Fruit fly (Drosophila melanogaster) whole organism, embryonic: ENCODE data around the gene CG13949.

ENCODE experiments used
- CG10366 ChIP-seq: fragments of 200-800 bp; sonication (Bioruptor generic); IDR thresholded peaks from 2 replicates; pipeline ENCODE4 v1.3.6; 2022; ENCODE audit warnings: missing biosample characterization, missing genetic modification characterization
- CG12942 ChIP-seq: fragments of 200-800 bp; sonication (Bioruptor generic); optimal IDR thresholded peaks from 3 replicates; lab custom pipeline; 2016; ENCODE audit warnings: missing biosample characterization, missing genetic modification characterization
- CG13894 ChIP-seq: fragments of 200-800 bp; sonication (Bioruptor generic); optimal IDR thresholded peaks from 3 replicates; lab custom pipeline; 2018; ENCODE audit warnings: missing biosample characterization, mild to moderate bottlenecking, missing genetic modification characterization, moderate library complexity
- CG14710 ChIP-seq: fragments of 200-800 bp; sonication (Bioruptor generic); optimal IDR thresholded peaks from 3 replicates; lab custom pipeline; 2019; ENCODE audit warnings: missing biosample characterization, mild to moderate bottlenecking, missing genetic modification characterization, moderate library complexity
- CG15514 ChIP-seq: fragments of 200-800 bp; sonication (Bioruptor generic); optimal IDR thresholded peaks from 3 replicates; lab custom pipeline; 2017; ENCODE audit warnings: missing biosample characterization, missing genetic modification characterization, mild to moderate bottlenecking, moderate library complexity, missing genetic modification reagents
- CG15696 ChIP-seq: fragments of 200-800 bp; sonication (Bioruptor generic); optimal IDR thresholded peaks from 2 replicates; lab custom pipeline; 2019; ENCODE audit warnings: missing biosample characterization, mild to moderate bottlenecking, missing genetic modification characterization, moderate library complexity
- CG16863 ChIP-seq: fragments of 200-800 bp; sonication (Bioruptor generic); optimal IDR thresholded peaks from 3 replicates; lab custom pipeline; 2016; ENCODE audit warnings: missing biosample characterization, missing genetic modification characterization
- CG17186 ChIP-seq: fragments of 200-800 bp; sonication (Bioruptor generic); optimal IDR thresholded peaks from 3 replicates; lab custom pipeline; 2017; ENCODE audit warnings: missing biosample characterization, missing genetic modification reagents, missing genetic modification characterization
- CG17328 ChIP-seq: fragments of 200-800 bp; sonication (Bioruptor generic); IDR thresholded peaks from 2 replicates; pipeline ENCODE4 v1.3.6; 2022; ENCODE audit warnings: missing biosample characterization, missing genetic modification characterization
- CG2889 ChIP-seq: fragments of 200-800 bp; sonication (Bioruptor generic); IDR thresholded peaks from 3 replicates; pipeline ENCODE4 v1.3.6; 2022; ENCODE audit warnings: missing biosample characterization, missing genetic modification characterization
- CG30431 ChIP-seq: fragments of 200-800 bp; sonication (Bioruptor generic); optimal IDR thresholded peaks from 2 replicates; lab custom pipeline; 2017; ENCODE audit warnings: missing biosample characterization, missing genetic modification characterization
- CG31388 ChIP-seq: fragments of 200-800 bp; sonication (Bioruptor generic); optimal IDR thresholded peaks from 2 replicates; lab custom pipeline; 2016; ENCODE audit warnings: missing biosample characterization, missing genetic modification characterization
- CG32767 ChIP-seq: fragments of 200-800 bp; sonication (Bioruptor generic); IDR thresholded peaks from 2 replicates; pipeline ENCODE4 v1.3.6; 2022; ENCODE audit warnings: missing biosample characterization, missing genetic modification characterization
- CG4424 ChIP-seq: fragments of 200-800 bp; sonication (Bioruptor generic); optimal IDR thresholded peaks from 3 replicates; lab custom pipeline; 2016; ENCODE audit warnings: missing biosample characterization, missing genetic modification characterization
- CG7271 ChIP-seq: fragments of 200-800 bp; sonication (Bioruptor generic); optimal IDR thresholded peaks from 2 replicates; lab custom pipeline; 2018; ENCODE audit warnings: missing biosample characterization, mild to moderate bottlenecking, missing genetic modification characterization, moderate library complexity
- CG9932 ChIP-seq: fragments of 200-800 bp; sonication (Bioruptor generic); IDR thresholded peaks from 2 replicates; pipeline ENCODE4 v1.3.6; 2022; ENCODE audit warnings: missing biosample characterization, missing genetic modification characterization
- Dad ChIP-seq: fragments of 200-800 bp; sonication (Bioruptor generic); optimal IDR thresholded peaks from 3 replicates; lab custom pipeline; 2016; ENCODE audit warnings: missing biosample characterization, missing genetic modification characterization
- Dip2 ChIP-seq: fragments of 200-800 bp; sonication (Bioruptor generic); IDR thresholded peaks from 2 replicates; pipeline ENCODE4 v1.3.6; 2022; ENCODE audit warnings: missing biosample characterization, missing genetic modification characterization
- Hand ChIP-seq: fragments of 200-800 bp; sonication (Bioruptor generic); optimal IDR thresholded peaks from 2 replicates; lab custom pipeline; 2017; ENCODE audit warnings: mild to moderate bottlenecking, missing biosample characterization, missing genetic modification reagents, missing genetic modification characterization
- Hmr ChIP-seq: fragments of 200-800 bp; sonication (Bioruptor generic); optimal IDR thresholded peaks from 3 replicates; lab custom pipeline; 2017; ENCODE audit warnings: mild to moderate bottlenecking, missing biosample characterization, missing genetic modification reagents, missing genetic modification characterization
- Hsf ChIP-seq: fragments of 200-800 bp; sonication (Bioruptor generic); optimal IDR thresholded peaks from 3 replicates; lab custom pipeline; 2016; ENCODE audit warnings: missing biosample characterization, missing genetic modification characterization
- Lhr ChIP-seq: fragments of 200-800 bp; sonication (Bioruptor generic); optimal IDR thresholded peaks from 3 replicates; lab custom pipeline; 2017; ENCODE audit warnings: mild to moderate bottlenecking, missing biosample characterization, missing genetic modification reagents, missing genetic modification characterization
- Lim3 ChIP-seq: fragments of 200-800 bp; sonication (Bioruptor generic); IDR thresholded peaks from 2 replicates; pipeline ENCODE4 v1.3.6; 2022; ENCODE audit warnings: missing biosample characterization, missing genetic modification characterization
- MTF-1 ChIP-seq: fragments of 200-800 bp; sonication (Bioruptor generic); optimal IDR thresholded peaks from 2 replicates; lab custom pipeline; 2018; ENCODE audit warnings: missing biosample characterization, mild to moderate bottlenecking, missing genetic modification characterization, borderline replicate concordance
- Meics ChIP-seq: fragments of 200-800 bp; sonication (Bioruptor generic); optimal IDR thresholded peaks from 2 replicates; lab custom pipeline; 2017; ENCODE audit warnings: missing biosample characterization, mild to moderate bottlenecking, missing genetic modification characterization
- NC2β ChIP-seq: fragments of 200-800 bp; sonication (Bioruptor generic); optimal IDR thresholded peaks from 2 replicates; lab custom pipeline; 2016; ENCODE audit warnings: missing biosample characterization, missing genetic modification characterization
- Opbp ChIP-seq: fragments of 200-800 bp; sonication (Bioruptor generic); IDR thresholded peaks from 3 replicates; pipeline ENCODE4 v1.3.6; 2022; ENCODE audit warnings: missing biosample characterization, missing genetic modification characterization; ENCODE audit not compliant: partially characterized antibody
- Sox102F ChIP-seq: fragments of 200-800 bp; sonication (Bioruptor generic); optimal IDR thresholded peaks from 2 replicates; lab custom pipeline; 2018; ENCODE audit warnings: missing biosample characterization, mild to moderate bottlenecking, missing genetic modification characterization, moderate library complexity
- Sry-β ChIP-seq: fragments of 200-800 bp; sonication (Bioruptor generic); optimal IDR thresholded peaks from 2 replicates; lab custom pipeline; 2018; ENCODE audit warnings: missing biosample characterization, mild to moderate bottlenecking, missing genetic modification characterization, moderate library complexity
- Ssrp ChIP-seq: fragments of 200-800 bp; sonication (Bioruptor generic); optimal IDR thresholded peaks from 2 replicates; lab custom pipeline; 2018; ENCODE audit warnings: missing biosample characterization, mild to moderate bottlenecking, missing genetic modification characterization, moderate library complexity
- Vsx1 ChIP-seq: fragments of 200-800 bp; sonication (Bioruptor generic); optimal IDR thresholded peaks from 2 replicates; lab custom pipeline; 2017; ENCODE audit warnings: missing biosample characterization, mild to moderate bottlenecking, missing genetic modification characterization, missing genetic modification reagents
- ac ChIP-seq: fragments of 200-800 bp; sonication (Bioruptor generic); optimal IDR thresholded peaks from 3 replicates; lab custom pipeline; 2017; ENCODE audit warnings: missing biosample characterization, mild to moderate bottlenecking, missing genetic modification characterization
- aop ChIP-seq: fragments of 200-800 bp; sonication (Bioruptor generic); IDR thresholded peaks from 2 replicates; pipeline ENCODE4 v1.3.6; 2022; ENCODE audit warnings: missing biosample characterization, missing genetic modification characterization
- bigmax ChIP-seq: fragments of 200-800 bp; sonication (Bioruptor generic); optimal IDR thresholded peaks from 2 replicates; lab custom pipeline; 2018; ENCODE audit warnings: missing biosample characterization, mild to moderate bottlenecking, missing genetic modification characterization
- cad ChIP-seq: fragments of >200 bp; optimal IDR thresholded peaks from 2 replicates; lab custom pipeline; 2017; ENCODE audit warnings: missing biosample characterization, missing genetic modification characterization
- esg ChIP-seq: fragments of 200-800 bp; sonication (Bioruptor generic); conservative IDR thresholded peaks from 2 replicates; pipeline ENCODE4 v1.3.6; 2022; ENCODE audit warnings: missing biosample characterization, missing genetic modification characterization
- gro ChIP-seq: fragments of 200-800 bp; sonication (Bioruptor generic); optimal IDR thresholded peaks from 2 replicates; lab custom pipeline; 2016; ENCODE audit warnings: missing biosample characterization, missing genetic modification characterization
- gt ChIP-seq: fragments of 200-800 bp; sonication (Bioruptor generic); IDR thresholded peaks from 2 replicates; pipeline ENCODE4 v1.3.6; 2022; ENCODE audit warnings: missing biosample characterization, missing genetic modification characterization
- klu ChIP-seq: fragments of 200-800 bp; sonication (Bioruptor generic); IDR thresholded peaks from 2 replicates; pipeline ENCODE4 v1.3.6; 2022; ENCODE audit warnings: missing biosample characterization, missing genetic modification characterization
- kni ChIP-seq: fragments of 200-800 bp; sonication (Bioruptor generic); optimal IDR thresholded peaks from 3 replicates; lab custom pipeline; 2017; ENCODE audit warnings: mild to moderate bottlenecking, missing biosample characterization, missing genetic modification reagents, missing genetic modification characterization
- knrl ChIP-seq: fragments of 200-800 bp; sonication (Bioruptor generic); IDR thresholded peaks from 3 replicates; pipeline ENCODE4 v1.3.6; 2022; ENCODE audit warnings: missing biosample characterization, missing genetic modification characterization; ENCODE audit not compliant: partially characterized antibody
- nerfin-2 ChIP-seq: fragments of 200-800 bp; sonication (Bioruptor generic); IDR thresholded peaks from 2 replicates; pipeline ENCODE4 v1.3.6; 2022; ENCODE audit warnings: missing biosample characterization, missing genetic modification characterization; ENCODE audit not compliant: partially characterized antibody
- nmo ChIP-seq: fragments of 200-800 bp; sonication (Bioruptor generic); optimal IDR thresholded peaks from 2 replicates; lab custom pipeline; 2018; ENCODE audit warnings: missing biosample characterization, mild to moderate bottlenecking, missing genetic modification characterization, moderate library complexity
- otp ChIP-seq: fragments of 200-800 bp; sonication (Bioruptor generic); IDR thresholded peaks from 3 replicates; pipeline ENCODE4, ENCODE4 v1.3.6; 2022; ENCODE audit warnings: missing biosample characterization, missing genetic modification characterization
- pzg ChIP-seq: fragments of 200-800 bp; sonication (Bioruptor generic); optimal IDR thresholded peaks from 3 replicates; lab custom pipeline; 2018; ENCODE audit warnings: missing biosample characterization, mild to moderate bottlenecking, missing genetic modification characterization, moderate library complexity
- salm ChIP-seq: fragments of 200-800 bp; sonication (Bioruptor generic); optimal IDR thresholded peaks from 2 replicates; lab custom pipeline; 2018; ENCODE audit warnings: missing biosample characterization, mild to moderate bottlenecking, missing genetic modification characterization
- slbo ChIP-seq: fragments of 200-800 bp; sonication (Bioruptor generic); IDR thresholded peaks from 2 replicates; pipeline ENCODE4 v1.3.6; 2022; ENCODE audit warnings: missing biosample characterization, missing genetic modification characterization
- sqz ChIP-seq: fragments of 200-800 bp; sonication (Bioruptor generic); optimal IDR thresholded peaks from 3 replicates; lab custom pipeline; 2018; ENCODE audit warnings: missing biosample characterization, mild to moderate bottlenecking, missing genetic modification characterization
- zen ChIP-seq: fragments of 200-800 bp; sonication (Bioruptor generic); optimal IDR thresholded peaks from 3 replicates; lab custom pipeline; 2018; ENCODE audit warnings: missing biosample characterization, mild to moderate bottlenecking, missing genetic modification characterization, moderate library complexity

CG13949 gene

DNA sequence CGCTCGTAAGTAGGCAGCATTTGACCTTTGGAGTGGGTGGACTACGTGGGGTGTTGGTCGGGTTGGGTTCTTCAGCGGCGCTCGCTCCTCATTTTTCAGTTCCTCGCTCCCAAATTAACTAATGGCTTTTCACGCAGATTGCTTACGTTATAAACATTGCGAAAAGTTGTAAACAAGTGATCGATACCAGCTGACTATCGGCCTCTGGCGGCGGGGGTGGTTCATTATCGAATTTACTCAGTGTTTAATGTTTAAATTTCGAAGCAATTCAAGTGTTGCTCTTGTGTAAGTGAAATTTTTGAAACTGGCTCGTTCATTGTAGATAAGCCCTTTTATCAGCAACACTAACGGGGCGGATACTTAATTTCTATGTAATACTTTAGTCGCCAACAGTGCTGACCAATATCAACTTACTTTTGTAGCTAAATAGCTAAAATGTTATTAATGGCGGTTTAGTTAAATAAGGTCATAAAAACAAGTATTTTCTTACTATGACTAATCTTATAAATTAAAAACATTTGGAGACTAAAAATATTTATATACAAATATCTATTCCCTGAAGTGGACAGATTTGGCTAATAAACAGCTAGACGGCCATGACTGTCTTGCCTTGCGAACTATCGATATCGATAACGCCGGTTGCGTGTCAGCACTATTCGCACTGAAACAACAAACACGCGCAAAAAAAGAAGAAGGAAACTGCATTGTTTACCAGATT lies 35.7 kb upstream of the CG13949 start, which contains the start of the genes PGAP2 and Clp (continued):
- TF ChIP-seq Ssrp (tag; lab: Kevin White, UChicago) (peak; percentile 83), CG31388 (GFP tag; lab: Kevin White, UChicago) (peak; percentile 34), Vsx1 (GFP tag; lab: Kevin White, UChicago) (no peak), klu (GFP tag; lab: Robert Waterston, UW) (peak; percentile 76), zen (tag; lab: Kevin White, UChicago) (peak; percentile 62), otp (0 out of 3 replicates have a peak, but pooled peaks have one; percentile 26), Lim3 (no peak), Sox102F (GFP tag; lab: Kevin White, UChicago) (peak; percentile 76), CG17328 (GFP tag; lab: Robert Waterston, UW) (peak; percentile 70), CG16863 (GFP tag; lab: Kevin White, UChicago) (no peak), pzg (peak; percentile 34), CG13894 (no peak), CG15696 (tag; lab: Kevin White, UChicago) (peak; percentile 71), CG12942 (GFP tag; lab: Kevin White, UChicago) (peak; percentile 67), gt (GFP tag; lab: Robert Waterston, UW) (no peak), ac (GFP tag; lab: Kevin White, UChicago) (no peak), MTF-1 (GFP tag; lab: Kevin White, UChicago) (no peak), Hand (no peak), kni (GFP tag; lab: Kevin White, UChicago) (no peak), Hmr (GFP tag; lab: Kevin White, UChicago) (peak; percentile 64), Meics (GFP tag; lab: Kevin White, UChicago) (peak; percentile 66), bigmax (no peak), gro (GFP tag; lab: Kevin White, UChicago) (peak; percentile 9), Dip2 (GFP tag; lab: Robert Waterston, UW) (no peak), CG4424 (GFP tag; lab: Kevin White, UChicago) (peak; percentile 79), CG2889 (GFP tag; lab: Robert Waterston, UW) (peak; percentile 59; the same call in 2 of the 3 replicates), aop (no peak), CG15514 (GFP tag; lab: Kevin White, UChicago) (peak; percentile 59), Dad (GFP tag; lab: Kevin White, UChicago) (no peak), CG7271 (peak; percentile 5), nerfin-2 (GFP tag; lab: Robert Waterston, UW) (no peak), CG14710 (tag; lab: Kevin White, UChicago) (peak; percentile 84), Lhr (GFP tag; lab: Kevin White, UChicago) (peak; percentile 52), CG30431 (peak; percentile 19), CG17186 (GFP tag; lab: Kevin White, UChicago) (peak; percentile 48), cad (GFP tag; lab: Kevin White, UChicago) (no peak), Hsf (peak; percentile 72), nmo (GFP tag; lab: Kevin White, UChicago) (peak; percentile 87), NC2β (GFP tag; lab: Kevin White, UChicago) (no peak), CG9932 (GFP tag; lab: Robert Waterston, UW) (peak; percentile 85), knrl (GFP tag; lab: Robert Waterston, UW) (peak; percentile 52; the same call in 2 of the 3 replicates), CG32767 (GFP tag; lab: Robert Waterston, UW) (peak; percentile 71; the same call in 1 of the 2 replicates), Opbp (GFP tag; lab: Robert Waterston, UW) (no peak), slbo (GFP tag; lab: Robert Waterston, UW) (peak; percentile 89), CG10366 (GFP tag; lab: Robert Waterston, UW) (peak; percentile 71), esg (GFP tag; lab: Robert Waterston, UW) (peak; percentile 79), salm (no peak), sqz (GFP tag; lab: Kevin White, UChicago) (no peak), Sry-β (peak; percentile 99)
